Fruit fly (Drosophila melanogaster): Measurements from ENCODE around the gene CG5418.

CG5418 gene

dm6 chr2L:12433712-12434534 is 19.1 kb downstream of the CG5418 start, which contains the start of gene eRF3 (continued):
- TF ChIP-seq Atf6 (GFP tag; IDR thresholded peaks at IDR 0.05), result peak; percentile 75
- no peak; the same call in 1 of the 2 replicates for TF ChIP-seq Awh (GFP tag; IDR thresholded peaks at IDR 0.05)
- TF ChIP-seq CG17359 (tag; optimal IDR thresholded peaks at IDR 0.05), result peak; percentile 72
- TF ChIP-seq crp (GFP tag; optimal IDR thresholded peaks at IDR 0.05), result no peak
- TF ChIP-seq Atf3 (GFP tag; optimal IDR thresholded peaks at IDR 0.05), result no peak
- TF ChIP-seq CG10147 (GFP tag; optimal IDR thresholded peaks at IDR 0.05), result peak; percentile 63
- TF ChIP-seq Drgx (GFP tag; IDR thresholded peaks at IDR 0.05), result peak; percentile 27; the same call in 1 of the 2 replicates
- no peak for TF ChIP-seq Lim3 (GFP tag; IDR thresholded peaks at IDR 0.05)
- no peak for TF ChIP-seq pfk (GFP tag; optimal IDR thresholded peaks at IDR 0.05)
- peak; percentile 91 for TF ChIP-seq CG18262 (tag; optimal IDR thresholded peaks at IDR 0.05)
- TF ChIP-seq CG6254 (GFP tag; optimal IDR thresholded peaks at IDR 0.05), result no peak
- TF ChIP-seq CG9437 (GFP tag; optimal IDR thresholded peaks at IDR 0.05), result peak; percentile 78
- TF ChIP-seq ewg (GFP tag; optimal IDR thresholded peaks at IDR 0.05), result peak; percentile 52
- peak in 1 of 2 experiments; percentile 71 for TF ChIP-seq bsh (GFP tag; optimal IDR thresholded peaks at IDR 0.05)
- TF ChIP-seq CG4404 (GFP tag; IDR thresholded peaks at IDR 0.05), result peak; percentile 69
- peak; percentile 12 for TF ChIP-seq stwl (tag; optimal IDR thresholded peaks at IDR 0.05)
- TF ChIP-seq Spps (tag; optimal IDR thresholded peaks at IDR 0.05), result peak; percentile 41
- peak; percentile 81 for TF ChIP-seq B-H2 (GFP tag; optimal IDR thresholded peaks at IDR 0.05)
- peak; percentile 71 for TF ChIP-seq Dref (GFP tag; IDR thresholded peaks at IDR 0.05)
- TF ChIP-seq CG12071 (GFP tag; optimal IDR thresholded peaks at IDR 0.05), result no peak
- TF ChIP-seq p53 (GFP tag; optimal IDR thresholded peaks at IDR 0.05), result no peak
- peak; percentile 66 for TF ChIP-seq CG14014 (GFP tag; IDR thresholded peaks at IDR 0.05)
- no peak; the same call in 2 of the 3 replicates for TF ChIP-seq CG6175 (GFP tag; IDR thresholded peaks at IDR 0.05)
- peak; percentile 70 for TF ChIP-seq CG13894 (tag; optimal IDR thresholded peaks at IDR 0.05)
- TF ChIP-seq Optix (GFP tag; IDR thresholded peaks at IDR 0.05), result peak; percentile 59; the same call in 2 of the 3 replicates
- TF ChIP-seq pho (GFP tag; optimal IDR thresholded peaks at IDR 0.05), result peak; percentile 28
- TF ChIP-seq pum (GFP tag; optimal IDR thresholded peaks at IDR 0.05), result peak; percentile 9
- peak; percentile 39; the same call in 1 of the 2 replicates for TF ChIP-seq ara (GFP tag; IDR thresholded peaks at IDR 0.05)
- no peak for TF ChIP-seq yki (optimal IDR thresholded peaks at IDR 0.05)
- peak; percentile 41 for TF ChIP-seq CG18476 (GFP tag; optimal IDR thresholded peaks at IDR 0.05)
- no peak for TF ChIP-seq fru (optimal IDR thresholded peaks at IDR 0.05)
- TF ChIP-seq Elba2 (GFP tag; optimal IDR thresholded peaks at IDR 0.05), result peak; percentile 27
- no peak for TF ChIP-seq tll (GFP tag; optimal IDR thresholded peaks at IDR 0.05)
- peak; percentile 33 for TF ChIP-seq ATbp (GFP tag; optimal IDR thresholded peaks at IDR 0.05)
- peak in 1 of 2 experiments; percentile 88 for TF ChIP-seq Hr51 (GFP tag; optimal IDR thresholded peaks at IDR 0.05)
- TF ChIP-seq inv (GFP tag; IDR thresholded peaks at IDR 0.05; ENCODE audit: partially characterized antibody), result 0 out of 2 replicates have a peak, but pooled peaks have one; percentile 34
- TF ChIP-seq MTF-1 (GFP tag; optimal IDR thresholded peaks at IDR 0.05; ENCODE audit: borderline replicate concordance), result no peak
- no peak for TF ChIP-seq CG1647 (GFP tag; optimal IDR thresholded peaks at IDR 0.05)
- peak; percentile 36 for TF ChIP-seq Fer1 (GFP tag; optimal IDR thresholded peaks at IDR 0.05)
- no peak for TF ChIP-seq sima (GFP tag; optimal IDR thresholded peaks at IDR 0.05)
- TF ChIP-seq hkb (optimal IDR thresholded peaks at IDR 0.05), result no peak
- peak; percentile 66 for TF ChIP-seq hkb (GFP tag; IDR thresholded peaks at IDR 0.05)
- no peak for TF ChIP-seq sd (tag; optimal IDR thresholded peaks at IDR 0.05)
- TF ChIP-seq CG1024 (GFP tag; IDR thresholded peaks at IDR 0.05), result peak; percentile 50
- TF ChIP-seq corto (GFP tag; optimal IDR thresholded peaks at IDR 0.05), result no peak
- peak; percentile 85 for TF ChIP-seq dmrt11E (tag; optimal IDR thresholded peaks at IDR 0.05)
- TF ChIP-seq HLHmδ (GFP tag; optimal IDR thresholded peaks at IDR 0.05), result no peak
- TF ChIP-seq Usf (GFP tag; optimal IDR thresholded peaks at IDR 0.05), result peak; percentile 51
